Worm (Caenorhabditis elegans): ENCODE results near the gene Y62H9A.9.

Gene Y62H9A.9

ce11 chrX:11909168-11909567 lies 11.2 kb upstream of the Y62H9A.9 start:
- TF ChIP-seq unc-62 (GFP tag; optimal IDR thresholded peaks at IDR 0.05): no peak

ce11 chrX:11908226-11908625 lies 10.3 kb upstream of the Y62H9A.9 start:
- TF ChIP-seq unc-62 (GFP tag; optimal IDR thresholded peaks at IDR 0.05): no peak

DNA sequence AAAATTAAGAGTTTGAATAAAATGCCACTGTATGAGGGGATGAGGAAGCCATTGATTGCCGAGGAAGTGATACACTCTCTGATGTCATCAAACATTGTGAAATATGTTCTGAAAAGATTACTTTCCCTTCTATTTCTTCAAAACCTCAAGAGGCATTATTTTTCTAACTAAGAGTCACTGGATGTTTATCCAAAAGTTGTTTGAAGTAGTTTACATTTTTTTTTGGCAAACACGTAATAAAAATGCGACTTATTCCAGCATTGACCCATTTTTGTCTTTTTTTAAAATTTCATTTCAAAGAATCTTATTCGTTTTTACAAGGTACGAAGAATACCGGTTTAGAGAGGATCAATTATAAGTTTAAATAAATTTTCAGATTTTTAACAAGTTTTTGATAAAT lies 9.3 kb upstream of the Y62H9A.9 start, which contains the start of gene Y62H9A.11:
Gene Y62H9A.11, minus strand, starts transcription at position 101 of the 400 bp plus-strand sequence.
- TF ChIP-seq unc-62 (GFP tag; optimal IDR thresholded peaks at IDR 0.05): no peak

- TF ChIP-seq unc-62 (GFP tag; optimal IDR thresholded peaks at IDR 0.05): no peak
Measured at ce11 chrX:11906626-11907025, 8.7 kb upstream of the Y62H9A.9 start.

DNA sequence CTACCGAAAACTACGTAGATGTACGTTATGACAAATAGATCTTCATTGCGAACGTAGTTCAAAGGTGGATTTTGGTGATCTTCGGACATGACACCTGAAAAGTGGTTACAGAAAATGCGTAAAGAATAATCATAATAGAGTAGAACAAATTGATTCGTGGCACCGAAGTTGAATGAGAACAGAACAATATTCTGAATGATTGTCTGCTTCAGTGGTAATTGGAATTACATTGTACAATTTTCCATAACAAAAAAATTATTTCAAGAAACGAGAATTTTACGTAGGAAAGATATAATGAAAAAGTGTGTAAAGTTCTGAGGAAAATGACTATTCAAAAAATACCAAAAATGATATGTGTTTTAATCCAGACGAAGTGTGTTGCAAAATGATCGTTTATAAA lies 4.7 kb upstream of the Y62H9A.9 start, which contains the start of gene Y62H9A.10:
Gene Y62H9A.10, minus strand, starts transcription at position 101 of the 400 bp plus-strand sequence.
- no peak for TF ChIP-seq unc-62 (GFP tag; optimal IDR thresholded peaks at IDR 0.05)

DNA sequence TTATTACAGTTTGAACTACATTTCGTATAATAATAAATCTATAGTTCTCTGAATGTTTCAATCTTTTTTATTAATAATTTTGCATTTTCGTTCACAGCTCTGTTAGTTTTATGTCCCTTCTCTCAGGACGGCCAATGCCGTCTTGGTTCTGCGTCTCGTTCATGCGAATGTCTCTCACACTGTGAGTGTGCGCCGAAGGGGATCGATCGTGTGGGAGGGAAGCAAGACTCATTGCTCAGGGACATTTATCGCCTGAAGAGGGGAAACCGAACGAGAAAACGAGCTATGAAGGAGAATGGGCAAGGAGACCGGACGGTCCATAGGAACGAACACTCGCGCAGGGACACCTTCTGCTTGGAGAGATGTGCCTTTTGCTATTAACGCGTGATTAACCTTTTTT lies 1.1 kb upstream of the Y62H9A.9 start:
- TF ChIP-seq unc-62 (GFP tag; optimal IDR thresholded peaks at IDR 0.05): no peak

DNA sequence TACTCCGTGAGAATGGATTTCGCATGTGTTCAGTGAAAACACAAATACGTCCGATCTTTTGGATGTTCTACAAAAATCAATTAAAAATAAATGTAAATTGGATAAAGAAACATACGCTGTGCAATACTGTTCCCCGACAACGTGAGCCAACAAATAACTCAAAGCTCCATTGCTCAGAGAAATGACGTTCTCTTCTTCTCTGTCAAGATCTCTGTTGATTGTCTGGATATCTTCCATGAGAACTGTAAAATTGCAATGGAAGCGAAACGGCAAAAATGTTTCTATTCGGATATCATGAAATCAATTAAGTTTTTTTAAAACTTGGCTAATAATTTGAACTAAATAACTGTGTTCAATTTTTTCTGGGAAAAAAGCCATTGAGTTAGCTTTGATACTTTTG lies 1.2 kb downstream of the Y62H9A.9 start:
- no peak for TF ChIP-seq unc-62 (GFP tag; optimal IDR thresholded peaks at IDR 0.05)

- no peak for TF ChIP-seq unc-62 (GFP tag; optimal IDR thresholded peaks at IDR 0.05)
Measured at ce11 chrX:11892328-11892727, 5.6 kb downstream of the Y62H9A.9 start, which contains the start of gene Y62H9A.8. TSS of gene Y62H9A.8 (minus strand) at chrX:11892428.

DNA sequence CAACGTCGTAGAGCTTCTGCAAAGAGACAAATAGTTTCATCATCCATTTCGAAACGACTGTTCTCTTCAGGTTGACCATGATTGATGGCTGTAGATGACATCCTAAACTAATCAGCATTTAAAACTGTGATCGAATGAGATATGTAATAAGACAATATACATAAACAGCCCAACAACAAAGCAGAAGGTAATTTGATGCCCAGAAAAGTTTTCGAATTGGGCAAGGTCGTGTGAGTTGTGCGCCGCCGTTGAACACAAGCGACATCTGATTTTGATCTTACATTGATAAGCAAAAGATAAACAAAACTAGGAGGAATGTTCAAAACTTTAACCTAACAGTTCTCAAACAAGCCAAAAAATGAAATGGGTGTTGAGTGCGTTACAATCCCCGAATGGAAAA lies 12.4 kb downstream of the Y62H9A.9 start, which contains the start of gene Y62H9A.7:
Gene Y62H9A.7, minus strand, starts transcription at position 101 of the 400 bp plus-strand sequence.
- TF ChIP-seq unc-62 (GFP tag; optimal IDR thresholded peaks at IDR 0.05): no peak

- no peak for TF ChIP-seq unc-62 (GFP tag; optimal IDR thresholded peaks at IDR 0.05)
Measured at ce11 chrX:11882800-11883199, 15.1 kb downstream of the Y62H9A.9 start, which contains the start of the genes Y62H9A.5 and ule-5. TSS of gene Y62H9A.5 (minus strand) at chrX:11882900. TSS of gene ule-5 (plus strand) at chrX:11883127.

- TF ChIP-seq unc-62 (GFP tag; optimal IDR thresholded peaks at IDR 0.05): no peak
Measured at ce11 chrX:11879871-11880270, 18.1 kb downstream of the Y62H9A.9 start, which contains the start of the genes Y62H9A.3 and Y62H9A.4. TSS of gene Y62H9A.3 (minus strand) at chrX:11879971. TSS of gene Y62H9A.4 (plus strand) at chrX:11880126.

DNA sequence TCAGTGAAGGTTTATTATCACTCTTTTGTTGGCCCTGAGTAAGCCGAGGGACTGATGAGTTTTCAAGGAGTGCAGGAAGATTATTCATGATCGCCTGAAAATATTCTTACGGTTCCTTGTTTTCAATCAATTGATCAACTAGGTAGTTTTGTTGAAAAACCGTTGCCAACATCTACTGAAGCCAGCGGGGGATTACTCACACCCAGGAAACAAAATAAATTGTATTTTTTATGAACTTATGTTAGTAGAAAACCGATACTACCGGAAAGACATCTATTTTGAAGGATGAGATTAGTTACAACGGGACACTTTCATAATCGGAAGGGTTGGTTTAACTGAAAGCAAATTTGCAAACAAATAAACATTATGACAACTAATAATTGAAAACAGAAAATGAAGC lies 19.8 kb downstream of the Y62H9A.9 start, which contains the start of gene Y62H9A.2:
Gene Y62H9A.2, minus strand, starts transcription at position 101 of the 400 bp plus-strand sequence.
- TF ChIP-seq unc-62 (GFP tag; optimal IDR thresholded peaks at IDR 0.05): no peak

DNA sequence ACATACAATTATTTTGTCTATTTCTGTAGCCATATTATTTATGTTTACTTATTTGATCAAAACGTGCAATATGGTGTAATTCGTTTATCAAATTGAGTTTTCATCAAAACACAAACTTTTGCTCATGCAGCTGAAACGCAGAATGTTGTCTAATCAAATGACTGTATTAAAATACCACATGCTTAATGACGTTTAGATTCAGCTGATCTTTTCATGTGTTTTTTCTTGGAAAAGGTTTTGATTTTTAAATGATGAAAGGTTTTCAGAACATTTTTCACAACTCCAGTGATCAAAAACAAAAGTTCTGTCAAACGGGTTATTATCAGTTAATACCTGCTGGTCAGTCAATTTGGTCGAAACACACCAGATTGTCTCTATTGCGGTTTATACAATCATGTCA lies 22.7 kb downstream of the Y62H9A.9 start, which contains the start of gene Y62H9A.1:
Gene Y62H9A.1, plus strand, starts transcription at position 282 of the 400 bp plus-strand sequence.
- no peak for TF ChIP-seq unc-62 (GFP tag; optimal IDR thresholded peaks at IDR 0.05)

DNA sequence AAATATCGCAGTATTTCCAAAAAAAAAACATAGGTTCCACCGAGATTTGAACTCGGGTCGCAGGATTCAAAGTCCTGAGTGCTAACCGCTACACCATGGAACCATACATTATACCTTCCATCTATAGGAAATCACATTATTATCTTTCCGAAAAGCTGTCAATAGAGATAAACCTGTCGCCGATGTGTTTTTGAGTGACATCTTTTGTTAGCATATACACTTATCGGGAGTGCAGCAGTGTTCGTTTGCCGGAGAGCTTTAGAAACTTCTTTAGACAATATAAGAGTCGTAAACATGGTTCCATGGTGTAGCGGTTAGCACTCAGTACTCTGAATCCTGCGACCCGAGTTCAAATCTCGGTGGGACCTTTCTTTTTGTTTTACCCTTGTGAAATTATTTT lies 25.7 kb downstream of the Y62H9A.9 start:
- TF ChIP-seq unc-62 (GFP tag; optimal IDR thresholded peaks at IDR 0.05): no peak

DNA sequence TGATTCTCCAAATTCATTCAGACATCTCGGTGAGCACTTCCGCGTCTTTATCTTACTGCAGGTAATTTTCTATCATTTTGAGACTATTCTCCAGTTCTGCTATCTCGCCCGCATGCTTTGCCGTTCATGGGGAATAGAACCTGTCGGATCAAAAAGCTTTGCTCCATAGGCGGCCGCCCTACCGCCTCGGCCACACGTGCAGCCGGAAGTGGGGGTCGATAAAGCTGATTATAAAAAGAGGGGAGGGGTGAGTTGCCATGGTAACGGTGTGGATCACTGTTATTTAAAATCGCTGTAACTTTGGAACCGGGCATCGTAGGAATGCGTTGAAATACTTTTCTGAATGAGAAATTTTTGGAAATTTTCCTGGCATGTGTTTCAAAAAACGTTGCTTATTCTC lies 27.5 kb downstream of the Y62H9A.9 start:
- no peak for TF ChIP-seq unc-62 (GFP tag; optimal IDR thresholded peaks at IDR 0.05)

- TF ChIP-seq unc-62 (GFP tag; optimal IDR thresholded peaks at IDR 0.05): no peak
Measured at ce11 chrX:11869260-11869659, 28.7 kb downstream of the Y62H9A.9 start, which contains the start of gene dot-1.2. TSS of gene dot-1.2 (minus strand) at chrX:11869360.

ce11 chrX:11865083-11865482 lies 32.9 kb downstream of the Y62H9A.9 start, which contains the start of gene F54F7.6:
TSS of gene F54F7.6 (plus strand) at chrX:11865383.
- TF ChIP-seq unc-62 (GFP tag; optimal IDR thresholded peaks at IDR 0.05): no peak
